Fruit fly (Drosophila melanogaster) whole organism: Measurements from ENCODE around the gene LysX.

Experiments
- CG8478 ChIP-seq: fragments of >200 bp; optimal IDR thresholded peaks from 2 replicates; lab custom pipeline; 2018; ENCODE audit warnings: inconsistent platforms
- Dll ChIP-seq: fragments of >200 bp; optimal IDR thresholded peaks from 2 replicates; lab custom pipeline; 2017
- EcR ChIP-seq, 2 experiments: fragments of >200 bp; optimal IDR thresholded peaks; 2 replicates each; lab custom pipeline; 2017; ENCODE audit warnings: missing biosample characterization in 2 of 2, missing genetic modification characterization in 2 of 2, missing genetic modification reagents in 2 of 2
- pan ChIP-seq: fragments of >200 bp; optimal IDR thresholded peaks from 2 replicates; lab custom pipeline; 2017
- psq ChIP-seq: fragments of >200 bp; optimal IDR thresholded peaks from 2 replicates; lab custom pipeline; 2017
- usp ChIP-seq: fragments of >200 bp; optimal IDR thresholded peaks from 2 replicates; lab custom pipeline; 2017; ENCODE audit warnings: missing biosample characterization, missing genetic modification characterization, mixed read lengths

- no peak for TF ChIP-seq psq (lab: Kevin White, UChicago)
- no peak for TF ChIP-seq pan
- TF ChIP-seq CG8478, result no peak
- TF ChIP-seq EcR (GFP tag; optimal IDR thresholded peaks at IDR 0.05; lab: Kevin White, UChicago), result no peak
- TF ChIP-seq usp (GFP tag; lab: Kevin White, UChicago), result no peak
- no peak for TF ChIP-seq Dll (lab: Kevin White, UChicago)
These were observed 23.5 kb upstream of the LysX start, which contains the start of gene LysP for dm6 chr3L:1218596-1218995.
